Fruit fly (Drosophila melanogaster) whole organism, wandering third instar larva: Measurements from ENCODE around the gene Cyp4d2.

Experiments used
- Abd-B ChIP-seq: fragments of >200 bp; optimal IDR thresholded peaks from 2 replicates; lab custom pipeline; 2017; ENCODE audit warnings: missing biosample characterization, missing genetic modification characterization
- CG32264 ChIP-seq: fragments of 200-800 bp; sonication (Bioruptor generic); optimal IDR thresholded peaks from 2 replicates; lab custom pipeline; 2016; ENCODE audit warnings: missing biosample characterization, missing genetic modification characterization
- CG9705 ChIP-seq: fragments of 200-800 bp; sonication (Bioruptor generic); optimal IDR thresholded peaks from 2 replicates; lab custom pipeline; 2018; ENCODE audit warnings: missing biosample characterization, mild to moderate bottlenecking, missing genetic modification characterization
- CrebA ChIP-seq: fragments of 200-800 bp; sonication (Bioruptor generic); optimal IDR thresholded peaks from 2 replicates; lab custom pipeline; 2016; ENCODE audit warnings: missing biosample characterization, mild to moderate bottlenecking, missing genetic modification characterization, borderline replicate concordance
- Dfd ChIP-seq: fragments of >200 bp; optimal IDR thresholded peaks from 2 replicates; lab custom pipeline; 2017; ENCODE audit warnings: missing biosample characterization, missing genetic modification characterization
- Dif ChIP-seq: fragments of 200-275, 200-300 bp; sonication (Bioruptor generic); optimal IDR thresholded peaks from 2 replicates; lab custom pipeline; 2018; ENCODE audit warnings: missing biosample characterization, missing genetic modification characterization; ENCODE audit not compliant: partially characterized antibody
- GATAd ChIP-seq: sonication (Bioruptor generic); optimal IDR thresholded peaks from 2 replicates; lab custom pipeline; 2016; ENCODE audit warnings: missing biosample characterization, missing genetic modification characterization
- HLH106 ChIP-seq: fragments of 200-800 bp; optimal IDR thresholded peaks from 3 replicates; lab custom pipeline; 2019; ENCODE audit warnings: missing biosample characterization, mild to moderate bottlenecking, missing genetic modification characterization, moderate library complexity
- Hnf4 ChIP-seq: fragments of 200-800 bp; sonication (Bioruptor generic); optimal IDR thresholded peaks from 2 replicates; lab custom pipeline; 2016; ENCODE audit warnings: missing biosample characterization, mild to moderate bottlenecking, missing genetic modification characterization
- Hr78 ChIP-seq: fragments of >200 bp; optimal IDR thresholded peaks from 2 replicates; lab custom pipeline; 2017; ENCODE audit warnings: missing biosample characterization, missing genetic modification characterization
- Hr83 ChIP-seq: fragments of 200-300 bp; sonication (Bioruptor generic); optimal IDR thresholded peaks from 2 replicates; lab custom pipeline; 2016; ENCODE audit warnings: missing biosample characterization, mild to moderate bottlenecking, missing genetic modification characterization, moderate library complexity; ENCODE audit not compliant: poor library complexity, severe bottlenecking
- Jra ChIP-seq: sonication (Bioruptor generic); optimal IDR thresholded peaks from 2 replicates; lab custom pipeline; 2016; ENCODE audit warnings: missing biosample characterization, missing genetic modification characterization
- Mio ChIP-seq: sonication (Bioruptor generic); optimal IDR thresholded peaks from 2 replicates; lab custom pipeline; 2016; ENCODE audit warnings: missing biosample characterization, missing genetic modification characterization
- Myc ChIP-seq: fragments of >200 bp; optimal IDR thresholded peaks from 2 replicates; lab custom pipeline; 2017
- N ChIP-seq: fragments of >200 bp; optimal IDR thresholded peaks from 2 replicates; lab custom pipeline; 2018; ENCODE audit warnings: missing biosample characterization, missing external identifiers, missing genetic modification characterization
- OdsH ChIP-seq: fragments of 200-800 bp; sonication (Bioruptor generic); optimal IDR thresholded peaks from 2 replicates; lab custom pipeline; 2016; ENCODE audit warnings: missing biosample characterization, mild to moderate bottlenecking, missing genetic modification characterization
- Rel ChIP-seq, 2 experiments: fragments of 200-800 bp; sonication (Bioruptor generic) in 1 of 2; optimal IDR thresholded peaks; 2 replicates in 1 of 2; 3 replicates in 1 of 2; lab custom pipeline; 2016 to 2019; ENCODE audit warnings: mild to moderate bottlenecking in 2 of 2, missing biosample characterization in 2 of 2, missing genetic modification characterization in 2 of 2, moderate library complexity in 1 of 2
- Sp1 ChIP-seq: fragments of 200-800 bp; sonication (Bioruptor generic); optimal IDR thresholded peaks from 3 replicates; lab custom pipeline; 2019; ENCODE audit warnings: missing biosample characterization, mild to moderate bottlenecking, missing genetic modification characterization, moderate library complexity
- Vsx2 ChIP-seq: fragments of 200-300, 225-300 bp; sonication (Bioruptor generic); optimal IDR thresholded peaks from 2 replicates; lab custom pipeline; 2018; ENCODE audit warnings: missing biosample characterization, missing genetic modification characterization; ENCODE audit not compliant: partially characterized antibody
- br ChIP-seq: fragments of 200-800 bp; sonication (Bioruptor generic); optimal IDR thresholded peaks from 2 replicates; lab custom pipeline; 2016; ENCODE audit warnings: missing biosample characterization, missing genetic modification characterization
- brk ChIP-seq: fragments of 200-800 bp; sonication (Bioruptor generic); optimal IDR thresholded peaks from 2 replicates; lab custom pipeline; 2016; ENCODE audit warnings: missing biosample characterization, mild to moderate bottlenecking, missing genetic modification characterization
- dl ChIP-seq, 2 experiments: fragments of 175-275, 200-275 bp in 1 of 2; fragments of 200-275 bp in 1 of 2; sonication (Bioruptor generic); optimal IDR thresholded peaks; lab custom pipeline; 2018; ENCODE audit warnings: mild to moderate bottlenecking in 2 of 2, missing biosample characterization in 2 of 2, missing genetic modification characterization in 2 of 2, moderate library complexity in 2 of 2; ENCODE audit not compliant: partially characterized antibody in 2 of 2, insufficient read depth in 1 of 2
- dmrt93B ChIP-seq: fragments of 200-800 bp; sonication (Bioruptor generic); optimal IDR thresholded peaks from 2 replicates; lab custom pipeline; 2018; ENCODE audit warnings: missing biosample characterization, mild to moderate bottlenecking, missing genetic modification characterization
- dsf ChIP-seq: sonication (Bioruptor generic); optimal IDR thresholded peaks from 2 replicates; lab custom pipeline; 2016; ENCODE audit warnings: missing biosample characterization, missing genetic modification characterization, borderline replicate concordance
- ey ChIP-seq: fragments of 200-800 bp; sonication (Bioruptor generic); optimal IDR thresholded peaks from 2 replicates; lab custom pipeline; 2016; ENCODE audit warnings: missing biosample characterization, missing genetic modification characterization
- foxo ChIP-seq, 2 experiments: fragments of 200-800 bp; sonication (Bioruptor generic); optimal IDR thresholded peaks; 2 replicates in 1 of 2; 3 replicates in 1 of 2; lab custom pipeline; 2016 to 2017; ENCODE audit warnings: missing biosample characterization in 2 of 2, missing genetic modification characterization in 2 of 2
- fru ChIP-seq: fragments of 200-800 bp; sonication (Bioruptor generic); optimal IDR thresholded peaks from 3 replicates; lab custom pipeline; 2016; ENCODE audit warnings: missing biosample characterization, mild to moderate bottlenecking, missing genetic modification characterization
- h ChIP-seq: fragments of 200-800 bp; sonication (Bioruptor generic); optimal IDR thresholded peaks from 3 replicates; lab custom pipeline; 2016; ENCODE audit warnings: missing biosample characterization, mild to moderate bottlenecking, missing genetic modification characterization
- jim ChIP-seq: fragments of 175-275, 200-325 bp; sonication (Bioruptor generic); optimal IDR thresholded peaks from 2 replicates; lab custom pipeline; 2016; ENCODE audit warnings: missing biosample characterization, mild to moderate bottlenecking, missing genetic modification characterization
- lola ChIP-seq: fragments of >200 bp; optimal IDR thresholded peaks from 2 replicates; lab custom pipeline; 2017; ENCODE audit warnings: missing biosample characterization, missing genetic modification characterization
- pan ChIP-seq: fragments of >200 bp; optimal IDR thresholded peaks from 2 replicates; lab custom pipeline; 2017
- psq ChIP-seq: fragments of 200-800 bp; sonication (Bioruptor generic); optimal IDR thresholded peaks from 3 replicates; lab custom pipeline; 2017; ENCODE audit warnings: missing biosample characterization, mild to moderate bottlenecking, missing genetic modification characterization, moderate library complexity
- rgr ChIP-seq: fragments of 200-800 bp; sonication (Bioruptor generic); optimal IDR thresholded peaks from 3 replicates; lab custom pipeline; 2016; ENCODE audit warnings: missing biosample characterization, mild to moderate bottlenecking, missing genetic modification characterization
- sage ChIP-seq: fragments of 200-800 bp; sonication (Bioruptor generic); optimal IDR thresholded peaks from 2 replicates; lab custom pipeline; 2016; ENCODE audit warnings: missing biosample characterization, mild to moderate bottlenecking, missing genetic modification characterization
- sv ChIP-seq: fragments of 200-800 bp; sonication (Bioruptor generic); optimal IDR thresholded peaks from 3 replicates; lab custom pipeline; 2016; ENCODE audit warnings: missing biosample characterization, missing genetic modification characterization
- tai ChIP-seq: sonication (Bioruptor generic); optimal IDR thresholded peaks from 2 replicates; lab custom pipeline; 2016; ENCODE audit warnings: missing biosample characterization, missing genetic modification characterization
- usp ChIP-seq: fragments of >200 bp; optimal IDR thresholded peaks from 2 replicates; lab custom pipeline; 2017; ENCODE audit warnings: missing biosample characterization, missing genetic modification characterization
- woc ChIP-seq: sonication (Bioruptor generic); optimal IDR thresholded peaks from 2 replicates; lab custom pipeline; 2016; ENCODE audit warnings: missing biosample characterization, mild to moderate bottlenecking, missing genetic modification characterization

Cyp4d2 gene

DNA sequence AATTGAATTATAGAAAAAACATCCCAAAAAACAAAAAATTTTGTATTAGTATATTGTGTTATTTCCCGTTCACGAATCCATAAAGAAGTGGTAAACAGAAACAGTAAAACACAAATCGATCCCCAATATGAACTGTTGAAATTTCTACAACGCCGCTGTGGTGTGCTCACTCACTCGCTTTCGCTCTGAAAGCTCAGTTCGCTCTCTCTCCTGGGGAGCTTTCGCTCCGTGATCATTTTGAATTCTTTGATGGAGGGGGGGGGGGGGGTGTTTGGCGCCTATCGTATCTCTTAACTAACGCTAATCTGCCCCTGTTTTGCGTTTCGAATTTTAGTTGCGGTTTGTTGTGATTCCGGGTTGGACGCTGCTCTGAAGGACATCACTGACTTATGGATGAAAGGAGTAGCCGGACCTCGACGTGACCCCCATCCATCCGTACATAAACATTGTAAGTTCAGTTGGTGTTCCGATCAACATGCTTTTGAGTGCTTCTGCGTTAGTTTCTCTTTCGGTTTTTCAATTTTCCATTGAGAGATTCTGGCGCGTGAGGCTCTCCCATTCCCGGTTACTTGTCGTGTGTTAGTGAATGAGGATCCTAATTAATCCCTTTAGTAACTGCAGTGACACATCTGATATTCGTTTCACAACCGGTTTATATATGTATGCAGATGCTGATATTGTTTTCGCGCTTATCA lies 34.5 kb upstream of the Cyp4d2 start, which contains the start of gene D2hgdh:
TSS of gene D2hgdh (plus strand) at position 331 of the 695 bp plus-strand sequence.
- no peak for TF ChIP-seq dsf (GFP tag; lab: Kevin White, UChicago)
- peak; percentile 44 for TF ChIP-seq Dif (GFP tag; lab: Kevin White, UChicago)
- TF ChIP-seq Jra (GFP tag; lab: Kevin White, UChicago), result no peak
- TF ChIP-seq psq, result no peak
- no peak for TF ChIP-seq sv (GFP tag; lab: Kevin White, UChicago)
- peak; percentile 50 for TF ChIP-seq HLH106 (tag; lab: Kevin White, UChicago)
- TF ChIP-seq OdsH (GFP tag; lab: Kevin White, UChicago), result peak; percentile 46
- TF ChIP-seq sage, result no peak
- no peak for TF ChIP-seq Abd-B
- TF ChIP-seq CG32264 (GFP tag; lab: Kevin White, UChicago), result no peak
- no peak for TF ChIP-seq br (GFP tag; lab: Kevin White, UChicago)
- TF ChIP-seq CG9705 (GFP tag; lab: Kevin White, UChicago), result no peak
- TF ChIP-seq rgr (GFP tag; lab: Kevin White, UChicago), result peak; percentile 56
- TF ChIP-seq Hr78, result no peak
- TF ChIP-seq Sp1 (GFP tag; lab: Kevin White, UChicago), result no peak
- TF ChIP-seq jim, result no peak
- TF ChIP-seq ey (GFP tag; lab: Kevin White, UChicago), result peak; percentile 25
- no peak for TF ChIP-seq Hr83 (GFP tag; lab: Kevin White, UChicago)
- TF ChIP-seq foxo (GFP tag; optimal IDR thresholded peaks at IDR 0.05; lab: Kevin White, UChicago), result peak in 1 of 2 experiments; percentile 47
- no peak for TF ChIP-seq Rel (GFP tag; optimal IDR thresholded peaks at IDR 0.05; lab: Kevin White, UChicago)
- peak; percentile 35 for TF ChIP-seq Rel (tag; optimal IDR thresholded peaks at IDR 0.05; lab: Kevin White, UChicago)
- TF ChIP-seq brk (GFP tag; lab: Kevin White, UChicago), result peak; percentile 23
- no peak for TF ChIP-seq lola (GFP tag; lab: Kevin White, UChicago)
- TF ChIP-seq dl (GFP tag; optimal IDR thresholded peaks at IDR 0.05; lab: Kevin White, UChicago; ENCODE audit: insufficient read depth in 1 of 2, partially characterized antibody in 2 of 2), result no peak
- no peak for TF ChIP-seq CrebA (GFP tag; lab: Kevin White, UChicago)
- peak; percentile 23 for TF ChIP-seq h (GFP tag; lab: Kevin White, UChicago)
- no peak for TF ChIP-seq fru (GFP tag; lab: Kevin White, UChicago)
- TF ChIP-seq Mio (GFP tag; lab: Kevin White, UChicago), result no peak
- TF ChIP-seq Dfd (GFP tag; lab: Kevin White, UChicago), result no peak
- peak; percentile 41 for TF ChIP-seq Hnf4
- no peak for TF ChIP-seq N (GFP tag; lab: Kevin White, UChicago)
- TF ChIP-seq pan, result no peak
- TF ChIP-seq Myc (lab: Kevin White, UChicago), result no peak
- no peak for TF ChIP-seq usp

DNA sequence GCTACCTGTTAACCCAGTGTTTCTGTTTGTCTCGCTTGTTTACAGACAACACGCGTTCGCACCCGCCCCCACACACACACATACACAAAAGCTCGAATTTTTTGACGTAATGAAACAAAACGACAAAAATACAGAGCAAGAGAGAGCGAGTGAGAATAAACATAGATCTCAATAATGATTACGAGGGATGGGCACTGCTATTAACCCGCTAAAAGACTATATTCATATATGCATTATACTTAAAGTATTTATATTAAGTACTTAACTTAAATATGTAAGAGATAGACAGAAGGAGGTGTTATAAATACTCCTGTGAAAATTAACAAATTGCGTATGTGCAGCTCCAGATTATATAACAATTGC lies 34.0 kb upstream of the Cyp4d2 start:
- TF ChIP-seq CG32264 (GFP tag; lab: Kevin White, UChicago), result peak; percentile 33
- TF ChIP-seq woc, result peak; percentile 31
- peak; percentile 23 for TF ChIP-seq jim
- TF ChIP-seq Abd-B, result no peak
- peak; percentile 68 for TF ChIP-seq rgr (GFP tag; lab: Kevin White, UChicago)
- TF ChIP-seq psq, result peak; percentile 31
- TF ChIP-seq Rel (GFP tag; optimal IDR thresholded peaks at IDR 0.05; lab: Kevin White, UChicago), result no peak
- TF ChIP-seq Rel (tag; optimal IDR thresholded peaks at IDR 0.05; lab: Kevin White, UChicago), result peak; percentile 35
- peak; percentile 28 for TF ChIP-seq dsf (GFP tag; lab: Kevin White, UChicago)
- no peak for TF ChIP-seq pan
- TF ChIP-seq dmrt93B (GFP tag; lab: Kevin White, UChicago), result peak; percentile 7
- TF ChIP-seq tai (GFP tag; lab: Kevin White, UChicago), result no peak
- peak; percentile 63 for TF ChIP-seq HLH106 (tag; lab: Kevin White, UChicago)
- TF ChIP-seq lola (GFP tag; lab: Kevin White, UChicago), result no peak
- peak in 1 of 2 experiments; percentile 53 for TF ChIP-seq foxo (GFP tag; optimal IDR thresholded peaks at IDR 0.05; lab: Kevin White, UChicago)
- TF ChIP-seq CG9705 (GFP tag; lab: Kevin White, UChicago), result peak; percentile 3
- TF ChIP-seq N (GFP tag; lab: Kevin White, UChicago), result no peak
- TF ChIP-seq dl (GFP tag; optimal IDR thresholded peaks at IDR 0.05; lab: Kevin White, UChicago; ENCODE audit: insufficient read depth in 1 of 2, partially characterized antibody in 2 of 2), result no peak
- TF ChIP-seq fru (GFP tag; lab: Kevin White, UChicago), result peak; percentile 44
- no peak for TF ChIP-seq Dif (GFP tag; lab: Kevin White, UChicago)
- TF ChIP-seq Dfd (GFP tag; lab: Kevin White, UChicago), result no peak
- peak; percentile 74 for TF ChIP-seq h (GFP tag; lab: Kevin White, UChicago)
- TF ChIP-seq ey (GFP tag; lab: Kevin White, UChicago), result no peak
- peak; percentile 44 for TF ChIP-seq sv (GFP tag; lab: Kevin White, UChicago)
- TF ChIP-seq Sp1 (GFP tag; lab: Kevin White, UChicago), result peak; percentile 46
- TF ChIP-seq OdsH (GFP tag; lab: Kevin White, UChicago), result no peak
- TF ChIP-seq brk (GFP tag; lab: Kevin White, UChicago), result no peak
- TF ChIP-seq Hnf4, result peak; percentile 61
- peak; percentile 5 for TF ChIP-seq GATAd (GFP tag; lab: Kevin White, UChicago)
- TF ChIP-seq CrebA (GFP tag; lab: Kevin White, UChicago), result no peak
- no peak for TF ChIP-seq Myc (lab: Kevin White, UChicago)
- TF ChIP-seq Mio (GFP tag; lab: Kevin White, UChicago), result no peak
- no peak for TF ChIP-seq Hr78
- TF ChIP-seq Hr83 (GFP tag; lab: Kevin White, UChicago), result peak; percentile 90
- TF ChIP-seq br (GFP tag; lab: Kevin White, UChicago), result peak; percentile 64
- peak; percentile 69 for TF ChIP-seq Jra (GFP tag; lab: Kevin White, UChicago)
- TF ChIP-seq sage, result peak; percentile 64
- TF ChIP-seq usp, result no peak
- TF ChIP-seq Vsx2 (GFP tag; lab: Kevin White, UChicago), result no peak
